Fruit fly (Drosophila melanogaster): Measurements from ENCODE around the gene CG9016.

DNA sequence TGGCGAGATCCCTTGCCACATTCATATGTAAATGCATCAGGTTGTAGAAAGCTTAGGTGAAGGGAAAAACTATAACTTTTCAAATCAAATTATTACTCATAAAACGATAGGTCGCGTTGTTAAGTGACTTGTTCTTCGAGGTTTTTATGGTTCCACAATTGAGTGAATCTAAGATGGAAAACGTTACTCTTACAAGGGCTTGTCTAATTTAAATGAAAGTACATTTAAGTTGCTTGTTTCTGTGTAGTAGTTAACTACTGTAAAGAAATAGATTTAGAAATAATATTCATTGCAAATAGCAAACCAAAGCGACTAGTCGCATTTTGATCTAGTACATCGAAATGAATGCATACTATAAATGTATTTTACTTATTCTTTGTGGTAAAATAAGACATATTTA is 40.0 kb downstream of the CG9016 start, which contains the start of gene CG44574:
- TF ChIP-seq stwl (tag; optimal IDR thresholded peaks at IDR 0.05), result no peak
- TF ChIP-seq Atf3 (GFP tag; optimal IDR thresholded peaks at IDR 0.05), result no peak
- no peak for TF ChIP-seq CG10462 (GFP tag; optimal IDR thresholded peaks at IDR 0.05)

All from whole organism, embryonic.